Fruit fly (Drosophila melanogaster): ENCODE data around the gene CG32249.

- TF ChIP-seq usp (GFP tag; optimal IDR thresholded peaks at IDR 0.05) (no peak), CG8478 (optimal IDR thresholded peaks at IDR 0.05) (no peak)
Observed at dm6 chr3L:4479938-4480337, 10.1 kb downstream of the CG32249 start, which contains the start of gene CG7465.
